Fruit fly (Drosophila melanogaster): ENCODE measurements around the gene tgy.
A peak's percentile ranks its signal among the peaks of the same experiment; 100 is the strongest.

Gene tgy

dm6 chrX:19172955-19173354 is 45.8 kb upstream of the tgy start (continued):
- peak; percentile 4 for TF ChIP-seq chn (GFP tag; optimal IDR thresholded peaks at IDR 0.05)
- no peak for TF ChIP-seq sens-2 (GFP tag; IDR thresholded peaks at IDR 0.05)
- TF ChIP-seq Dip2 (GFP tag; IDR thresholded peaks at IDR 0.05), result no peak
- TF ChIP-seq Hmr (GFP tag; optimal IDR thresholded peaks at IDR 0.05), result no peak
- peak; percentile 14 for TF ChIP-seq CG5245 (GFP tag; optimal IDR thresholded peaks at IDR 0.05)
- no peak for TF ChIP-seq CG3281 (GFP tag; optimal IDR thresholded peaks at IDR 0.05)
- no peak for TF ChIP-seq crol (GFP tag; IDR thresholded peaks at IDR 0.05)
- TF ChIP-seq dpn (GFP tag; optimal IDR thresholded peaks at IDR 0.05), result peak; percentile 3 to 14
- TF ChIP-seq ham (GFP tag; IDR thresholded peaks at IDR 0.05), result no peak
- no peak for TF ChIP-seq Taf1 (GFP tag; IDR thresholded peaks at IDR 0.05)
- no peak for TF ChIP-seq Sox100B (GFP tag; optimal IDR thresholded peaks at IDR 0.05)
- no peak for TF ChIP-seq danr (GFP tag; IDR thresholded peaks at IDR 0.05)
- no peak for TF ChIP-seq CG6654 (GFP tag; optimal IDR thresholded peaks at IDR 0.05)
- no peak for TF ChIP-seq h (optimal IDR thresholded peaks at IDR 0.05)
- TF ChIP-seq gcm2 (GFP tag; optimal IDR thresholded peaks at IDR 0.05), result no peak
- TF ChIP-seq HmgD (GFP tag; optimal IDR thresholded peaks at IDR 0.05), result no peak
- no peak for TF ChIP-seq Sry-δ (GFP tag; optimal IDR thresholded peaks at IDR 0.05)
- peak; percentile 8 for TF ChIP-seq tio (GFP tag; optimal IDR thresholded peaks at IDR 0.05)
- no peak for TF ChIP-seq Atf3 (GFP tag; optimal IDR thresholded peaks at IDR 0.05)
- TF ChIP-seq ase (GFP tag; IDR thresholded peaks at IDR 0.05), result no peak
- TF ChIP-seq scrt (GFP tag; optimal IDR thresholded peaks at IDR 0.05), result no peak
- TF ChIP-seq bab2 (GFP tag; optimal IDR thresholded peaks at IDR 0.05), result no peak
- no peak for TF ChIP-seq Doc3 (GFP tag; IDR thresholded peaks at IDR 0.05; ENCODE audit: partially characterized antibody)
- TF ChIP-seq Doc2 (GFP tag; IDR thresholded peaks at IDR 0.05), result no peak
- no peak for TF ChIP-seq nerfin-2 (GFP tag; IDR thresholded peaks at IDR 0.05; ENCODE audit: partially characterized antibody)
- TF ChIP-seq CG12071 (GFP tag; optimal IDR thresholded peaks at IDR 0.05), result no peak
- no peak for TF ChIP-seq Awh (GFP tag; IDR thresholded peaks at IDR 0.05)
- no peak for TF ChIP-seq unc-4 (GFP tag; IDR thresholded peaks at IDR 0.05; ENCODE audit: partially characterized antibody)
- no peak for TF ChIP-seq CG1832 (GFP tag; optimal IDR thresholded peaks at IDR 0.05)
- TF ChIP-seq CG4282 (GFP tag; optimal IDR thresholded peaks at IDR 0.05), result no peak
- no peak for TF ChIP-seq Dll (GFP tag; IDR thresholded peaks at IDR 0.05; ENCODE audit: partially characterized antibody)
- TF ChIP-seq ac (GFP tag; optimal IDR thresholded peaks at IDR 0.05), result no peak
- TF ChIP-seq inv (GFP tag; IDR thresholded peaks at IDR 0.05; ENCODE audit: partially characterized antibody), result no peak
- TF ChIP-seq CG17359 (tag; optimal IDR thresholded peaks at IDR 0.05), result peak; percentile 0
- no peak for TF ChIP-seq jigr1 (GFP tag; IDR thresholded peaks at IDR 0.05)
- TF ChIP-seq Fer2 (tag; optimal IDR thresholded peaks at IDR 0.05), result no peak
- TF ChIP-seq slou (GFP tag; optimal IDR thresholded peaks at IDR 0.05), result no peak
- peak; percentile 73 for TF ChIP-seq Med (GFP tag)
- TF ChIP-seq fd3F (GFP tag; optimal IDR thresholded peaks at IDR 0.05), result no peak
- TF ChIP-seq chif (GFP tag; optimal IDR thresholded peaks at IDR 0.05), result peak; percentile 17 to 57
- 0 out of 3 replicates have a peak, but pooled peaks have one; percentile 18 for TF ChIP-seq zfh1 (GFP tag; IDR thresholded peaks at IDR 0.05)
- no peak for TF ChIP-seq peb (GFP tag; IDR thresholded peaks at IDR 0.05)
- peak; percentile 0 for TF ChIP-seq CG2712 (tag; optimal IDR thresholded peaks at IDR 0.05)
- TF ChIP-seq stc (GFP tag; IDR thresholded peaks at IDR 0.05), result peak; percentile 37; the same call in 1 of the 2 replicates
- no peak for TF ChIP-seq Oaz (GFP tag; IDR thresholded peaks at IDR 0.05)
- TF ChIP-seq CG30403 (GFP tag; optimal IDR thresholded peaks at IDR 0.05), result peak; percentile 12
- TF ChIP-seq cwo (GFP tag; optimal IDR thresholded peaks at IDR 0.05), result no peak
- no peak for TF ChIP-seq PHDP (tag; optimal IDR thresholded peaks at IDR 0.05)
- no peak for TF ChIP-seq gsb (GFP tag; IDR thresholded peaks at IDR 0.05)
- TF ChIP-seq Hr3 (GFP tag; optimal IDR thresholded peaks at IDR 0.05), result no peak
- peak; percentile 6 for TF ChIP-seq CG12391 (tag; optimal IDR thresholded peaks at IDR 0.05)
- TF ChIP-seq CG31224 (GFP tag; IDR thresholded peaks at IDR 0.05), result no peak
